Worm (Caenorhabditis elegans) whole organism, mixed stage, embryonic: ENCODE data around the gene tomm-22.

Experiments
- bed-3 ChIP-seq: fragments of 200-800 bp; sonication (Bioruptor generic); optimal IDR thresholded peaks from 3 replicates; lab custom pipeline; 2018; ENCODE audit warnings: mild to moderate bottlenecking, missing genetic modification characterization, moderate library complexity, missing compliant biosample characterization
- pha-4 ChIP-seq: fragments of 150-350 bp; optimal IDR thresholded peaks from 2 replicates; lab custom pipeline; 2018; ENCODE audit warnings: missing biosample characterization, missing genetic modification reagents, missing genetic modification characterization
- sptf-1 ChIP-seq: sonication (generic microtip); optimal IDR thresholded peaks from 2 replicates; lab custom pipeline; 2017; ENCODE audit warnings: mild to moderate bottlenecking, missing genetic modification characterization, moderate library complexity, missing compliant biosample characterization
- unc-62 ChIP-seq: fragments of 150-350 bp; optimal IDR thresholded peaks from 2 replicates; lab custom pipeline; 2014; ENCODE audit warnings: missing biosample characterization, missing genetic modification reagents, missing genetic modification characterization

DNA sequence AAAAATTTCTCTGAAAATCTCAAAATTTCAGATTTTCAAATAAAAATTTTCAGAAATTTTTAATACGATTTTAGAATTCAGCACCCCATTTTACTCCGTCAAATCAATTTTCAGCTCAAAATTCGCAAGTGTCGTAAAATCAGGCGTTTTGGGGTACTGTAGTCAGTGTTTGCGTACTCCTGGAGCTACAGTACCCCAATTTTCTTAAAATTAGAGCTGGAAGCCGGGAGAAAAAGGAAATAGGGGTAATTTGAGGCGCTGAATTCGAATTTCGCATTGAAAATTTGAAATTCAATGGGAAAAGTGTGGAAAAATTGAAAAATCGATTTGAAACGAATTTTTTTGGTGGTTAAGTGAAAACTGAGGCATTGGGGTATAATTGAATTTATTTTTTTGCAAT lies 9.0 kb downstream of the tomm-22 start:
- no peak for TF ChIP-seq bed-3
- no peak for TF ChIP-seq sptf-1 (tag; lab: Kevin White, UChicago)
- TF ChIP-seq unc-62 (GFP tag; lab: Kevin White, UChicago) = no peak
- no peak for TF ChIP-seq pha-4 (tag; lab: Kevin White, UChicago)
